Worm (Caenorhabditis elegans): ENCODE results near the gene ifc-2.

- TF ChIP-seq ceh-19 (GFP tag; optimal IDR thresholded peaks at IDR 0.05) (no peak), unc-86 (tag; optimal IDR thresholded peaks at IDR 0.05) (no peak), elt-2 (tag; optimal IDR thresholded peaks at IDR 0.05) (no peak), K09A11.1 (tag; optimal IDR thresholded peaks at IDR 0.05; ENCODE audit: insufficient read depth) (no peak), mec-3 (tag; optimal IDR thresholded peaks at IDR 0.05; ENCODE audit: borderline replicate concordance) (no peak), sdc-2 (tag; optimal IDR thresholded peaks at IDR 0.05) (no peak), tbx-7 (tag; optimal IDR thresholded peaks at IDR 0.05) (no peak), fkh-10 (GFP tag; optimal IDR thresholded peaks at IDR 0.05) (no peak), K02D7.2 (tag; optimal IDR thresholded peaks at IDR 0.05) (no peak), nhr-11 (tag; optimal IDR thresholded peaks at IDR 0.05) (no peak)
Observed at ce11 chrX:601860-602259, 52.8 kb downstream of the ifc-2 start, which contains the start of gene F13C5.1.

All from whole organism, late embryonic.